Fruit fly (Drosophila melanogaster) ovary, adult (tissue): ENCODE measurements around the gene SNCF.

Experiments used
- CG17801 ChIP-seq: fragments of 200-800 bp; optimal IDR thresholded peaks from 2 replicates; lab custom pipeline; 2019; ENCODE audit warnings: missing biosample characterization, mild to moderate bottlenecking, missing genetic modification characterization, moderate library complexity; ENCODE audit not compliant: partially characterized antibody

The SNCF gene

dm6 chr3L:13409809-13410521 is 31.6 kb downstream of the SNCF start:
- no peak for TF ChIP-seq CG17801

- TF ChIP-seq CG17801 = no peak
These were observed 32.6 kb downstream of the SNCF start for dm6 chr3L:13410999-13411398.

- TF ChIP-seq CG17801 = no peak
These were observed 34.0 kb downstream of the SNCF start, which contains the start of the genes CG10222 and flr for dm6 chr3L:13412200-13412885. Gene CG10222 (minus strand): TSS chr3L:13412453. Gene flr (plus strand): TSS chr3L:13412843.

- no peak for TF ChIP-seq CG17801
These were observed 34.5 kb downstream of the SNCF start for dm6 chr3L:13412886-13413224.

- TF ChIP-seq CG17801 = no peak
These were observed 41.8 kb downstream of the SNCF start for dm6 chr3L:13420212-13420611.

- no peak for TF ChIP-seq CG17801
These were observed 44.0 kb downstream of the SNCF start, which contains the start of gene CG32121 for dm6 chr3L:13422286-13422787. Gene CG32121 (minus strand): TSS chr3L:13422336.

DNA sequence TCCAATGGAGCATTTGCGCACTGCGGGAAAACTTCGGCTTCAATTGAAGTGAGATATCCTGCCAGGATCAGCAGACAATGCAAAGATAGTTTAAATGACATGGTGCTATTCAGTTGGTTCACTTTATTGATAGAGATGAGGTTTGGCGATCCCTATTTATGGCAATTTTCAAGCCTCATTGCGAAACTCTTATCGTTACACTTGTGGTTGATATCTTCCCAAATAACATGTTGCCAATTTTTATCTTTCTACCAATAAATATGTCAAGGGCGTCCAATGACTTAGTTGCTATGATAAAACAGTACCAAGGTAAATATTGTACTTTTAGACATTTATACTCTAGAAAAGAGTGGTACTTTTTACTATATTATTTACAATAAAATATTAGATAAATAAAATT is 45.7 kb downstream of the SNCF start, which contains the start of gene CG33263:
CG33263 (minus strand) TSS at position 101 of the 400 bp plus-strand sequence.
- TF ChIP-seq CG17801 = no peak

DNA sequence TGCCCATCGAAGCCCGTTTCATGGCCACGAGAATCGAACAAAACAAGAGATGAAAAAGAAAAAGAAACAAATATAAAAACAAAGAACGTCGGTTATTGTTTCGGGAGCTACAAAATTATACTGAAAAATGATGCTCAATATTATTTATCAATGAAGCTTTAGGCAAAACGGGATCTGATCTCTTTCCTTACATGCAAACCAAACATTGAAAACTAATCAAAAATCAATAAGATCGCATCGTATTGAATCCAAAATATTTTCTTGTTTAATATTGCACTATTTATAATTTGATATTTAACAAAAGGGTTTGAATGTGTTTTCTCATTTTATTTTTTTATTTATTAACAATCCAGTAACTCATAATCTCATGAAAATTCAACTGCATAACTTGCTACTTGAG is 47.2 kb downstream of the SNCF start, which contains the start of gene CG14106:
CG14106 (minus strand) TSS at position 101 of the 400 bp plus-strand sequence.
- no peak for TF ChIP-seq CG17801

DNA sequence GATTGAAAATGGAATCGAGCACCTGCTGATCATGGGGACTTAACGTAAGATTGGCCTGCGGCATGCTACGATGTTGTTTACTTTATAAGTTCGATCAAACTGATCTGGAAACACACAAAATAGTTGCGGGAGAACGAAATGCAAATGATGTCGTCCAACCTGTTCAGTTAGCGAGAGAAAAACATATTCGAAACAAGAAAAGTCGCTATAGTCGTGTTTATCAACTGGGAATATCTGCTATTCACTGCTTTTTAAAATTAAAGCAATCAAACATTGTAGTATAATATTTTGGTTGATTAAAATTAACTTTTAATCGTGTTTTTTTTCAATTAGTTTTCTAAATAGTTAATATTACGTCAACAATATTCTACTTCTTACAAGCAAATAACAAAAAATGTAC is 48.2 kb downstream of the SNCF start, which contains the start of gene CG14105:
CG14105 (minus strand) TSS at position 101 of the 400 bp plus-strand sequence.
- no peak for TF ChIP-seq CG17801
